Fruit fly (Drosophila melanogaster) whole organism, adult: Measurements from ENCODE around the gene Ir31a.

Source experiments
- CG11617 ChIP-seq: fragments of 200-800 bp; sonication (Bioruptor generic); optimal IDR thresholded peaks from 2 replicates; lab custom pipeline; 2017; ENCODE audit warnings: mild to moderate bottlenecking, missing biosample characterization, missing genetic modification reagents, missing genetic modification characterization
- CG1620 ChIP-seq: fragments of 200-800 bp; sonication (Bioruptor generic); optimal IDR thresholded peaks from 2 replicates; lab custom pipeline; 2016; ENCODE audit warnings: missing biosample characterization, missing genetic modification characterization
- CG33017 ChIP-seq: fragments of 200-800 bp; sonication (Bioruptor generic); optimal IDR thresholded peaks from 2 replicates; lab custom pipeline; 2018; ENCODE audit warnings: missing biosample characterization, mild to moderate bottlenecking, missing genetic modification characterization, moderate library complexity
- CG5204 ChIP-seq: fragments of 200-800 bp; sonication (Bioruptor generic); optimal IDR thresholded peaks from 2 replicates; lab custom pipeline; 2016; ENCODE audit warnings: missing biosample characterization, missing genetic modification characterization
- CG7101 ChIP-seq: fragments of 200-800 bp; sonication (Bioruptor generic); optimal IDR thresholded peaks from 2 replicates; lab custom pipeline; 2018; ENCODE audit warnings: missing biosample characterization, mild to moderate bottlenecking, missing genetic modification characterization, moderate library complexity
- Clk ChIP-seq: fragments of 200-800 bp; sonication (Bioruptor generic); optimal IDR thresholded peaks from 2 replicates; lab custom pipeline; 2017; ENCODE audit warnings: missing biosample characterization, missing genetic modification characterization
- Hr96 ChIP-seq: fragments of 200-800 bp; sonication (Bioruptor generic); optimal IDR thresholded peaks from 2 replicates; lab custom pipeline; 2016; ENCODE audit warnings: missing biosample characterization, missing genetic modification characterization
- cic ChIP-seq: fragments of 200-800 bp; sonication (Bioruptor generic); optimal IDR thresholded peaks from 2 replicates; lab custom pipeline; 2017; ENCODE audit warnings: missing biosample characterization, mild to moderate bottlenecking, missing genetic modification characterization, moderate library complexity
- kay ChIP-seq: fragments of 200-800 bp; sonication (Bioruptor generic); peaks from one replicate; lab custom pipeline; 2016; ENCODE audit warnings: missing biosample characterization, missing genetic modification characterization, borderline replicate concordance
- ovo ChIP-seq: fragments of 200-800 bp; sonication (Bioruptor generic); optimal IDR thresholded peaks from 2 replicates; lab custom pipeline; 2016; ENCODE audit warnings: missing biosample characterization, missing genetic modification characterization
- pad ChIP-seq: fragments of 200-800 bp; sonication (Bioruptor generic); optimal IDR thresholded peaks from 3 replicates; lab custom pipeline; 2017; ENCODE audit warnings: missing biosample characterization, missing genetic modification characterization, mild to moderate bottlenecking, moderate library complexity, missing genetic modification reagents
- tj ChIP-seq: fragments of 200-800 bp; sonication (Bioruptor generic); optimal IDR thresholded peaks from 3 replicates; lab custom pipeline; 2017; ENCODE audit warnings: missing biosample characterization, mild to moderate bottlenecking, missing genetic modification characterization, moderate library complexity
- toe ChIP-seq: fragments of 200-800 bp; sonication (Bioruptor generic); optimal IDR thresholded peaks from 2 replicates; lab custom pipeline; 2016; ENCODE audit warnings: missing biosample characterization, missing genetic modification characterization

dm6 chr2L:10356508-10356907, 48.9 kb upstream of the Ir31a start, which contains the start of the genes CtsL4 and ClpP:
- TF ChIP-seq cic (no peak), toe (GFP tag; lab: Kevin White, UChicago) (no peak), ovo (no peak), kay (GFP tag; lab: Kevin White, UChicago) (no peak), Clk (GFP tag; lab: Kevin White, UChicago) (no peak), pad (no peak), CG11617 (GFP tag; lab: Kevin White, UChicago) (peak; percentile 35), CG5204 (no peak), CG7101 (peak; percentile 36), CG1620 (GFP tag; lab: Kevin White, UChicago) (peak; percentile 6), CG33017 (no peak), Hr96 (GFP tag; lab: Kevin White, UChicago) (no peak), tj (GFP tag; lab: Kevin White, UChicago) (peak; percentile 72)
